Worm (Caenorhabditis elegans): Measurements from ENCODE around the gene C44C10.3.

The C44C10.3 gene

DNA sequence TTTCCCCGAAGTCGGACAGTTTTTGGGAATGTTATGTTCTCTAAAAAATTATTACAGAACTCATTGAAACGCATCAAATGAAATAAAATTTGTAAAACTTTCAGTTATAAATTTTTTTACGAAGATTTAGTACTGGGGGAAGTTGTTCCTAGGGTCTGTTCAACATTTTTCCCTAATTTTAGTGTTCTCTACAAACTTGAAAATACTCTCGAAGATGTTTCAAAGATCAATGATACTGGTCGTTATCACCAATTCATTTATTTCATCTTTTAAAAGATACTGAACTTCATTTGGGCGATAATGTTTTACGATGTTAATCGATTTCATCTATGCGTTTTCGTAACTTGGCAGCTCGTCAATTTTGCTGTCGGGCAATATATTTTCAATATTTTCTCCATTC is at the start of gene C44C10.3:
Gene C44C10.3, plus strand, starts transcription at position 301 of the 400 bp plus-strand sequence.
- no peak for TF ChIP-seq dmd-4 (tag; optimal IDR thresholded peaks at IDR 0.05)
- TF ChIP-seq lin-39 (tag; optimal IDR thresholded peaks at IDR 0.05): no peak
- no peak for TF ChIP-seq R02D3.7 (tag; optimal IDR thresholded peaks at IDR 0.05)
- no peak for TF ChIP-seq mdl-1 (tag; optimal IDR thresholded peaks at IDR 0.05)
- TF ChIP-seq zag-1 (tag; optimal IDR thresholded peaks at IDR 0.05): no peak
- no peak for TF ChIP-seq lsy-2 (tag; optimal IDR thresholded peaks at IDR 0.05)
- no peak for TF ChIP-seq ZK546.5 (tag; optimal IDR thresholded peaks at IDR 0.05)
- TF ChIP-seq elt-3 (tag; optimal IDR thresholded peaks at IDR 0.05): no peak
- no peak for TF ChIP-seq ceh-82 (tag; optimal IDR thresholded peaks at IDR 0.05)
- no peak for TF ChIP-seq mab-5 (tag; optimal IDR thresholded peaks at IDR 0.05)
- TF ChIP-seq unc-39 (tag; optimal IDR thresholded peaks at IDR 0.05): no peak
- TF ChIP-seq crh-2 (tag; optimal IDR thresholded peaks at IDR 0.05): no peak
- TF ChIP-seq unc-62 (GFP tag; optimal IDR thresholded peaks at IDR 0.05): no peak
- no peak for TF ChIP-seq ama-1 (optimal IDR thresholded peaks at IDR 0.05)
- no peak for TF ChIP-seq unc-55 (GFP tag; optimal IDR thresholded peaks at IDR 0.05)
- TF ChIP-seq aly-2 (tag; optimal IDR thresholded peaks at IDR 0.05): no peak

DNA sequence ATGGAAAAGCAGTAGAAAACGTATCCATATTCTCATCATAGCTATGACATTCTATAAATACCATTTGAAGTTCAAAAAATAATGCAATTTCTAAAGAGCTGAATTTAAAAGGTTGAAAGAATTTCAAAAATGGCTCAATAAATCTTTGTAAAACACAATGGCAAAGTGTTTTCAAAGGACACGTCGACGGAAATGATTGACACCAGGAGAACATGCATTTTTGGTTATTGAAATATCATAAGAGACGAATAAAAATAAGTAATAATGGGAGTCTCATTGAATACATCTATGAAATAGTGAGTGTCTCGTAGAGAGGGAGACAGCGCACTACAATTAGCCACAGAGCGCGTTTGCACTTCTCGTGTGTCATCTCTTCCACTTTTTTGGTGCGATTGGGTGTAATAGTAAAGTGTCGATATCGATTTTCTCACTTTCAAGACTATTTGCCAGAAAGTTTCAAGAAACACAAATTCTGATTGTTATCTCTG is 45.8 kb upstream of the C44C10.3 start, which contains the start of gene T04F8.2:
Gene T04F8.2, minus strand, starts transcription at position 51 of the 488 bp plus-strand sequence.
- TF ChIP-seq nhr-10 (tag; optimal IDR thresholded peaks at IDR 0.05): no peak
- peak; percentile 84 for TF ChIP-seq nhr-129 (tag; optimal IDR thresholded peaks at IDR 0.05)
- TF ChIP-seq sem-4 (tag; optimal IDR thresholded peaks at IDR 0.05): peak; percentile 42
- no peak for TF ChIP-seq mab-5 (tag; optimal IDR thresholded peaks at IDR 0.05)
- no peak for TF ChIP-seq ceh-82 (tag; optimal IDR thresholded peaks at IDR 0.05)
- peak in 1 of 2 experiments; percentile 67 for TF ChIP-seq lsy-2 (tag; optimal IDR thresholded peaks at IDR 0.05)
- TF ChIP-seq ztf-4 (tag; optimal IDR thresholded peaks at IDR 0.05): no peak
- TF ChIP-seq snpc-4 (tag; optimal IDR thresholded peaks at IDR 0.05): no peak
- peak; percentile 58 for TF ChIP-seq gmeb-1 (tag; optimal IDR thresholded peaks at IDR 0.05)
- TF ChIP-seq blmp-1 (tag; optimal IDR thresholded peaks at IDR 0.05; ENCODE audit: insufficient read depth): no peak
- TF ChIP-seq R02D3.7 (tag; optimal IDR thresholded peaks at IDR 0.05): no peak
- TF ChIP-seq crh-2 (tag; optimal IDR thresholded peaks at IDR 0.05): peak; percentile 69
- TF ChIP-seq nhr-12 (tag; optimal IDR thresholded peaks at IDR 0.05): no peak
- TF ChIP-seq F13H6.1 (tag; optimal IDR thresholded peaks at IDR 0.05): peak; percentile 28
- no peak for TF ChIP-seq ztf-11 (tag; optimal IDR thresholded peaks at IDR 0.05)
- TF ChIP-seq unc-55 (GFP tag; optimal IDR thresholded peaks at IDR 0.05): peak; percentile 77
- TF ChIP-seq nhr-23 (tag; optimal IDR thresholded peaks at IDR 0.05): no peak
- TF ChIP-seq ama-1 (optimal IDR thresholded peaks at IDR 0.05): no peak
- no peak for TF ChIP-seq Y55F3AM.14 (GFP tag; optimal IDR thresholded peaks at IDR 0.05)
- no peak for TF ChIP-seq dmd-4 (tag; optimal IDR thresholded peaks at IDR 0.05)
- no peak for TF ChIP-seq unc-39 (tag; optimal IDR thresholded peaks at IDR 0.05)
- TF ChIP-seq ZK546.5 (tag; optimal IDR thresholded peaks at IDR 0.05): no peak
- TF ChIP-seq C34F6.9 (tag; optimal IDR thresholded peaks at IDR 0.05): peak; percentile 77
- peak; percentile 82 for TF ChIP-seq fos-1 (tag; optimal IDR thresholded peaks at IDR 0.05)
- TF ChIP-seq zag-1 (tag; optimal IDR thresholded peaks at IDR 0.05): no peak
- no peak for TF ChIP-seq ztf-1 (GFP tag; conservative IDR thresholded peaks at IDR 0.05)
- no peak for TF ChIP-seq alr-1 (tag; optimal IDR thresholded peaks at IDR 0.05)
- TF ChIP-seq unc-62 (GFP tag; optimal IDR thresholded peaks at IDR 0.05): no peak
- TF ChIP-seq nhr-6 (tag; optimal IDR thresholded peaks at IDR 0.05): peak; percentile 27
- TF ChIP-seq lin-11 (tag; optimal IDR thresholded peaks at IDR 0.05): peak; percentile 31
- TF ChIP-seq ceh-16 (tag; optimal IDR thresholded peaks at IDR 0.05): peak; percentile 32
- no peak for TF ChIP-seq nhr-77 (tag; optimal IDR thresholded peaks at IDR 0.05)
- no peak for TF ChIP-seq nhr-237 (tag; optimal IDR thresholded peaks at IDR 0.05)
- peak; percentile 33 for TF ChIP-seq nhr-21 (tag; optimal IDR thresholded peaks at IDR 0.05)
- TF ChIP-seq lin-39 (tag; optimal IDR thresholded peaks at IDR 0.05): no peak
- no peak for TF ChIP-seq nhr-11 (tag; optimal IDR thresholded peaks at IDR 0.05)
- peak; percentile 76 for TF ChIP-seq sma-9 (GFP tag; optimal IDR thresholded peaks at IDR 0.05)
- TF ChIP-seq sma-9 (tag; optimal IDR thresholded peaks at IDR 0.05): no peak
- peak; percentile 48 for TF ChIP-seq lin-13 (GFP tag; optimal IDR thresholded peaks at IDR 0.05)
- TF ChIP-seq sma-3 (GFP tag; optimal IDR thresholded peaks at IDR 0.05): peak; percentile 29
- no peak for TF ChIP-seq mdl-1 (tag; optimal IDR thresholded peaks at IDR 0.05)
- TF ChIP-seq skn-1 (tag; optimal IDR thresholded peaks at IDR 0.05): no peak
- no peak for TF ChIP-seq mbf-1 (tag; optimal IDR thresholded peaks at IDR 0.05)
- peak; percentile 63 for TF ChIP-seq nhr-25 (tag; optimal IDR thresholded peaks at IDR 0.05)
- TF ChIP-seq egl-27 (tag; optimal IDR thresholded peaks at IDR 0.05): no peak
- no peak for TF ChIP-seq elt-3 (tag; optimal IDR thresholded peaks at IDR 0.05)
- no peak for TF ChIP-seq peb-1 (tag; optimal IDR thresholded peaks at IDR 0.05)
- TF ChIP-seq aly-2 (tag; optimal IDR thresholded peaks at IDR 0.05): no peak
- no peak for TF ChIP-seq elt-1 (tag; optimal IDR thresholded peaks at IDR 0.05)

All from whole organism, L2 larva.